In the genomic region with DNA sequence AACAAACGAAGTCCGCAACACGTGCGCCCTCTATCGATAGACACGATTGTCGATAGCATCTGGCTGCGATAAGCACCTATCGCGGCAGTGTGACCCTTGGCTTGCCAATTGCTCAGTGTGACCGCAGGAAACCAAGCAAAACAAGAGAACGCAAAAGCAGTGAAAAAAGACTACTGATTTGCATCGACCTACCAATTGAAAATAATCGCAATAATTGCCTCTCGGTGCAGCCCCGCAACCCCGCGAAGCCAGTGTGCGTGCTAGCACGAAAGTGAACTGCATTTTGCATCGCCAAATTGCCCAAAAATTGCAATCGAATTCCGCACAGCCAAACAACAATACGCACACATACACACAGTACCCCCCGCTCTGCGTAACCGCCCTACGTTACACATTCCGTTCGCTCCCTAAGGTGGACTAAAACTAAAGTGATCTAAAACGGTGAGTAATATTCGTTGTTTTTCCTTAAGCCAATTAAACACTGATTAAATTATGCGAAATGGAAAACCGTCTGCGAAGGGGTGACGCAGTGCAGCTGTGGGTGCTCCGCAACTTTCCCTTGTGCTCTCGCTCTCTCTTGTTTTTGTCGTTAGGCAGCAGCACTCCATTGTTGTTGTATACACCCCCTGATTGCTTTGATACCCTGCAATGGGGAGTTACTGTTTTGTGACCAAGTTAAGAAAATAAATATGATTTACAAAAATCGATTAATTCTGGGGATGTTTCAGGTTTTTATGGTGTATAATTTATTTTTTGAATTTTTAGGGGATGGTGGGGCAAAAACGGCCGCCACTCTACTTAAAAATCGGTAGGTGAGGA, we compare ENCODE assay signal across 1 fruit fly cellular context.
A peak's percentile ranks its signal among the peaks of the same experiment; 100 is the strongest.
TF ChIP-seq lines count a peak whose summit lies in the region.

TSS of gene Rab14 (plus strand) at position 113 of the 819 bp plus-strand sequence.

TF ChIP-seq in whole organism, embryonic, 481 proteins besides CTCF, POLR2A, EP300 and RAD21 (continued from another document):
- peak; percentile 76; the same call in 3 of the 4 replicates for TF ChIP-seq Gug (GFP tag; IDR thresholded peaks at IDR 0.05; lab: Robert Waterston, UW)
- peak; percentile 76 for TF ChIP-seq Asciz (GFP tag; optimal IDR thresholded peaks at IDR 0.05; lab: Kevin White, UChicago)
- TF ChIP-seq CG14441 (GFP tag; IDR thresholded peaks at IDR 0.05; lab: Robert Waterston, UW) = peak; percentile 72
- peak; percentile 83 for TF ChIP-seq rib (GFP tag; IDR thresholded peaks at IDR 0.05; lab: Robert Waterston, UW)
- TF ChIP-seq CG12942 (GFP tag; optimal IDR thresholded peaks at IDR 0.05; lab: Kevin White, UChicago) = peak; percentile 65
- no peak for TF ChIP-seq CG11560 (tag; IDR thresholded peaks at IDR 0.05; lab: Robert Waterston, UW)
- TF ChIP-seq sna (GFP tag; IDR thresholded peaks at IDR 0.05; lab: Robert Waterston, UW; ENCODE audit: partially characterized antibody) = peak; percentile 84
- peak; percentile 81 for TF ChIP-seq CG7556 (GFP tag; optimal IDR thresholded peaks at IDR 0.05; lab: Kevin White, UChicago)
- TF ChIP-seq emc (GFP tag; optimal IDR thresholded peaks at IDR 0.05; lab: Kevin White, UChicago) = no peak
- TF ChIP-seq Dp (GFP tag; optimal IDR thresholded peaks at IDR 0.05; lab: Kevin White, UChicago) = peak; percentile 58
- peak; percentile 31 for TF ChIP-seq Spps (tag; optimal IDR thresholded peaks at IDR 0.05; lab: Kevin White, UChicago)
- TF ChIP-seq Xrp1 (GFP tag; IDR thresholded peaks at IDR 0.05; lab: Robert Waterston, UW) = peak; percentile 83
- peak; percentile 78 for TF ChIP-seq lmd (GFP tag; IDR thresholded peaks at IDR 0.05; lab: Robert Waterston, UW)
- TF ChIP-seq cwo (GFP tag; optimal IDR thresholded peaks at IDR 0.05; lab: Kevin White, UChicago) = peak; percentile 79
- no peak for TF ChIP-seq Hr39 (optimal IDR thresholded peaks at IDR 0.05; lab: Kevin White, UChicago)
- TF ChIP-seq row (GFP tag; IDR thresholded peaks at IDR 0.05; lab: Robert Waterston, UW) = peak; percentile 89
- peak; percentile 89 for TF ChIP-seq sens (GFP tag; lab: Kevin White, UChicago)
- TF ChIP-seq CG2875 (GFP tag; optimal IDR thresholded peaks at IDR 0.05; lab: Kevin White, UChicago) = peak; percentile 64
- peak; percentile 56 for TF ChIP-seq ro (GFP tag; IDR thresholded peaks at IDR 0.05; lab: Robert Waterston, UW)
- TF ChIP-seq Usf (GFP tag; optimal IDR thresholded peaks at IDR 0.05; lab: Kevin White, UChicago) = peak; percentile 24
- peak; percentile 76 for TF ChIP-seq CG9437 (GFP tag; optimal IDR thresholded peaks at IDR 0.05; lab: Kevin White, UChicago)
- peak; percentile 70 for TF ChIP-seq H2.0 (GFP tag; IDR thresholded peaks at IDR 0.05; lab: Robert Waterston, UW)
- peak; percentile 88 for TF ChIP-seq CG13287 (GFP tag; IDR thresholded peaks at IDR 0.05; lab: Robert Waterston, UW; ENCODE audit: partially characterized antibody)
- TF ChIP-seq lab (GFP tag; optimal IDR thresholded peaks at IDR 0.05; lab: Kevin White, UChicago) = peak; percentile 89
- TF ChIP-seq Sry-β (GFP tag; optimal IDR thresholded peaks at IDR 0.05; lab: Kevin White, UChicago) = peak; percentile 43
- peak; percentile 57 for TF ChIP-seq CG10147 (GFP tag; optimal IDR thresholded peaks at IDR 0.05; lab: Kevin White, UChicago)
- TF ChIP-seq CG12299 (tag; optimal IDR thresholded peaks at IDR 0.05; lab: Kevin White, UChicago) = peak; percentile 78
- TF ChIP-seq pan (optimal IDR thresholded peaks at IDR 0.05; lab: Kevin White, UChicago) = no peak
- peak in 1 of 2 experiments; percentile 86 for TF ChIP-seq pan (GFP tag; optimal IDR thresholded peaks at IDR 0.05 in 1 of 2, IDR thresholded peaks at IDR 0.05 in 1 of 2)
- peak; percentile 64 for TF ChIP-seq dmrt11E (tag; optimal IDR thresholded peaks at IDR 0.05; lab: Kevin White, UChicago)
- peak; percentile 83 for TF ChIP-seq CG2712 (tag; optimal IDR thresholded peaks at IDR 0.05; lab: Kevin White, UChicago)
- TF ChIP-seq Nf-YB (GFP tag; optimal IDR thresholded peaks at IDR 0.05; lab: Kevin White, UChicago) = peak; percentile 71
